Fruit fly (Drosophila melanogaster): ENCODE results near the gene slgA.

The slgA gene

DNA sequence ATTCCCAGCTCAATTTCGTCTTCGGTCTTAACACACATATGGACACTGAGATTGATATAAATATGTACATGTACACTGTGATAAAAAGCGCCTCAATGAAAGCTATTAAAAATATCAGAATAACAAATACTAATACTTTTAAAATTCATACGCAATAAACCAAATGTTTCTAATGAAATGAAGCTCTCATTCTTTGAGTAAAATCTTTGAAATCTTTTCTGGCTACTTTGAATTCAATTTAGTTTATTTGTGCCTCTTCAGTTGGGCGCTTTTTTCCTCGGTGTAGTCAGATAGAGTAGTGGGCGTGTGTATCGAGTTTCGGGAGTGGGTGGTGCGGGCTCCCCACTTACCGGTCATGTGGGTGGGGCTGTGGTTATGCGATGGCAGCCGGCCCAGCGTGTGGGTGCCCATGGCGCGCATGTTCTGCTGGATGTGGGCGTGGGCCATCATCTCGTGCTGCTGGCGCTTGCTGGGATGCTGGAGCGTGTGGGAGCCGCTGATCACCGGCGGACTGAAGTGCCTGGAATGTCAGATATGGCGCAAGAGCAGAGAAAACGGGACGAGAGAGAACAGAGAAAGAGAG lies 39.2 kb upstream of the slgA start:
- peak; percentile 19 for TF ChIP-seq CG17829 (tag; optimal IDR thresholded peaks at IDR 0.05)
- TF ChIP-seq bbx (GFP tag; IDR thresholded peaks at IDR 0.05; ENCODE audit: partially characterized antibody), result no peak
- TF ChIP-seq Sox100B (GFP tag; optimal IDR thresholded peaks at IDR 0.05), result no peak
- TF ChIP-seq CG6272 (GFP tag; IDR thresholded peaks at IDR 0.05), result no peak
- TF ChIP-seq sima (GFP tag; optimal IDR thresholded peaks at IDR 0.05), result no peak
- no peak for TF ChIP-seq Nf-YC (tag; optimal IDR thresholded peaks at IDR 0.05)
- TF ChIP-seq Awh (GFP tag; IDR thresholded peaks at IDR 0.05), result no peak
- TF ChIP-seq CG10565 (GFP tag; optimal IDR thresholded peaks at IDR 0.05), result no peak
- TF ChIP-seq CG8290 (GFP tag; optimal IDR thresholded peaks at IDR 0.05), result no peak
- no peak for TF ChIP-seq CG8290 (tag; optimal IDR thresholded peaks at IDR 0.05)
- no peak for TF ChIP-seq danr (GFP tag; IDR thresholded peaks at IDR 0.05)
- no peak for TF ChIP-seq pzg (GFP tag; optimal IDR thresholded peaks at IDR 0.05)
- TF ChIP-seq chif (GFP tag; optimal IDR thresholded peaks at IDR 0.05), result peak in 1 of 2 experiments; percentile 15
- TF ChIP-seq CG12155 (GFP tag; optimal IDR thresholded peaks at IDR 0.05), result no peak
- TF ChIP-seq CG4424 (GFP tag; optimal IDR thresholded peaks at IDR 0.05), result peak; percentile 3
- TF ChIP-seq CG13424 (tag; optimal IDR thresholded peaks at IDR 0.05), result peak; percentile 54
- TF ChIP-seq abd-A (tag; optimal IDR thresholded peaks at IDR 0.05), result no peak
- no peak for TF ChIP-seq unc-4 (GFP tag; IDR thresholded peaks at IDR 0.05; ENCODE audit: partially characterized antibody)
- TF ChIP-seq shn (GFP tag; optimal IDR thresholded peaks at IDR 0.05), result no peak
- peak; percentile 17 for TF ChIP-seq cwo (GFP tag; optimal IDR thresholded peaks at IDR 0.05)
- no peak for TF ChIP-seq p53 (GFP tag; optimal IDR thresholded peaks at IDR 0.05)
- peak; percentile 17 for TF ChIP-seq D19A (tag; optimal IDR thresholded peaks at IDR 0.05)
- no peak for TF ChIP-seq CG4360 (GFP tag; IDR thresholded peaks at IDR 0.05)
- no peak for TF ChIP-seq oc (tag; optimal IDR thresholded peaks at IDR 0.05)
- peak; percentile 71 for TF ChIP-seq Med (GFP tag)
- no peak for TF ChIP-seq gsb-n (tag; optimal IDR thresholded peaks at IDR 0.05)
- TF ChIP-seq gsb (GFP tag; IDR thresholded peaks at IDR 0.05), result no peak
- TF ChIP-seq CG32767 (GFP tag; IDR thresholded peaks at IDR 0.05), result no peak
- TF ChIP-seq CG7745 (tag; optimal IDR thresholded peaks at IDR 0.05), result no peak
- no peak for TF ChIP-seq CG10543 (GFP tag; optimal IDR thresholded peaks at IDR 0.05)
- peak; percentile 24 for TF ChIP-seq Meics (GFP tag; optimal IDR thresholded peaks at IDR 0.05)
- peak; percentile 62 for TF ChIP-seq CG17359 (tag; optimal IDR thresholded peaks at IDR 0.05)
- no peak for TF ChIP-seq CG4617 (GFP tag; optimal IDR thresholded peaks at IDR 0.05; ENCODE audit: borderline replicate concordance)
- TF ChIP-seq ftz-f1 (GFP tag; optimal IDR thresholded peaks at IDR 0.05), result no peak
- no peak for TF ChIP-seq hkb (optimal IDR thresholded peaks at IDR 0.05)
- peak; percentile 30; the same call in 1 of the 2 replicates for TF ChIP-seq hkb (GFP tag; IDR thresholded peaks at IDR 0.05)
- no peak for TF ChIP-seq Aef1 (GFP tag; IDR thresholded peaks at IDR 0.05)
- no peak for TF ChIP-seq ash1 (GFP tag; optimal IDR thresholded peaks at IDR 0.05)
- TF ChIP-seq trem (tag; optimal IDR thresholded peaks at IDR 0.05), result no peak
- TF ChIP-seq sc (optimal IDR thresholded peaks at IDR 0.05), result no peak
- no peak for TF ChIP-seq sc (GFP tag; optimal IDR thresholded peaks at IDR 0.05)
- no peak for TF ChIP-seq CG10209 (GFP tag; optimal IDR thresholded peaks at IDR 0.05)
- no peak for TF ChIP-seq hbn (GFP tag; IDR thresholded peaks at IDR 0.05; ENCODE audit: partially characterized antibody)
- TF ChIP-seq usp (GFP tag; optimal IDR thresholded peaks at IDR 0.05), result no peak
- TF ChIP-seq ci (GFP tag; IDR thresholded peaks at IDR 0.05), result no peak
- no peak for TF ChIP-seq CG1603 (tag; optimal IDR thresholded peaks at IDR 0.05)
- no peak for TF ChIP-seq CG11247 (GFP tag; IDR thresholded peaks at IDR 0.05)
- TF ChIP-seq CG14667 (GFP tag; IDR thresholded peaks at IDR 0.05), result no peak
- TF ChIP-seq CG14050 (GFP tag; IDR thresholded peaks at IDR 0.05), result no peak
- peak; percentile 29; the same call in 1 of the 2 replicates for TF ChIP-seq HLH3B (GFP tag; IDR thresholded peaks at IDR 0.05)
- no peak for TF ChIP-seq CG17186 (GFP tag; optimal IDR thresholded peaks at IDR 0.05)
- TF ChIP-seq CG32532 (GFP tag; IDR thresholded peaks at IDR 0.05), result no peak

Data from whole organism, embryonic.